Worm (Caenorhabditis elegans) whole organism, L3 larva: Measurements from ENCODE around the gene F17E9.4.

Experiments
- ZK546.5 ChIP-seq: sonication (generic microtip); optimal IDR thresholded peaks from 2 replicates; lab custom pipeline; 2017; ENCODE audit warnings: missing biosample characterization, missing genetic modification characterization
- ama-1 ChIP-seq: fragments of 150-350 bp; optimal IDR thresholded peaks from 2 replicates; lab custom pipeline; 2018
- egl-27 ChIP-seq: sonication (generic microtip); optimal IDR thresholded peaks from 4 replicates; lab custom pipeline; 2017; ENCODE audit warnings: missing biosample characterization, missing genetic modification reagents, missing genetic modification characterization
- lin-15B ChIP-seq: fragments of 150-350 bp; optimal IDR thresholded peaks from 2 replicates; lab custom pipeline; 2014; ENCODE audit warnings: missing biosample characterization, missing genetic modification characterization
- nhr-23 ChIP-seq: fragments of 150-350 bp; optimal IDR thresholded peaks from 2 replicates; lab custom pipeline; 2014; ENCODE audit warnings: missing biosample characterization, missing genetic modification reagents, missing genetic modification characterization
- nhr-237 ChIP-seq: fragments of 150-350 bp; optimal IDR thresholded peaks from 2 replicates; lab custom pipeline; 2014; ENCODE audit warnings: missing biosample characterization, missing genetic modification characterization
- nhr-25 ChIP-seq: sonication (generic microtip); optimal IDR thresholded peaks from 2 replicates; lab custom pipeline; 2017; ENCODE audit warnings: missing biosample characterization, missing genetic modification characterization
- nhr-76 ChIP-seq: fragments of 150-350 bp; sonication (generic microtip); optimal IDR thresholded peaks from 5 replicates; lab custom pipeline; 2014; ENCODE audit warnings: missing biosample characterization, missing genetic modification characterization
- pha-4 ChIP-seq: fragments of 150-350 bp; optimal IDR thresholded peaks from 2 replicates; lab custom pipeline; 2014; ENCODE audit warnings: missing biosample characterization, missing genetic modification reagents, missing genetic modification characterization
- pqm-1 ChIP-seq: fragments of 150-350 bp; optimal IDR thresholded peaks from 2 replicates; lab custom pipeline; 2017; ENCODE audit warnings: missing biosample characterization, missing genetic modification characterization, inconsistent platforms
- zag-1 ChIP-seq: fragments of 150-350 bp; optimal IDR thresholded peaks from 2 replicates; lab custom pipeline; 2014; ENCODE audit warnings: missing biosample characterization, missing genetic modification characterization
- ztf-11 ChIP-seq: fragments of 150-350 bp; optimal IDR thresholded peaks from 2 replicates; lab custom pipeline; 2014; ENCODE audit warnings: missing biosample characterization, missing genetic modification characterization

DNA sequence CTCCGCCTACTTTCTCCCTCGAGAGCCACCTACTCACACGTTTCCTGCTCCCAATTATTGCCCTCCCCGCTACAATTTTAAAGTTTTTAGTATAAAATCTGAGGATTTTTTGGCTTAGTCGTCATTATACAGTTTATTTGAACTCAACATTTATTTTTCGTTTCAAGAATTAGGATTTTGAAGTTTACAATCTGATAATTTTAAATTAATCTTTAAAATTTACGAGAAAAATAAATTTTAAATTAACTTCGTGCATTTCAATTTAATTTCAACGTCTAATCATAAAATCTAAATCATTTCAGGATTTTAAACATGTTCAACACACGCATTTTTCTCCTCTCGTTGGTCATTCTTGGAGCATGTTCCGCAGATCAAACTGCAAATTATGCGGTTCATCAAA, 19.3 kb upstream of the F17E9.4 start, which contains the start of gene F35H10.2:
- TF ChIP-seq nhr-23 (tag; lab: Kevin White, UChicago) (no peak), nhr-237 (tag; lab: Kevin White, UChicago) (no peak), egl-27 (tag; lab: Kevin White, UChicago) (no peak), pha-4 (tag; lab: Kevin White, UChicago) (no peak), nhr-25 (tag; lab: Kevin White, UChicago) (no peak), lin-15B (tag; lab: Kevin White, UChicago) (no peak), nhr-76 (tag; lab: Kevin White, UChicago) (no peak), pqm-1 (no peak), ZK546.5 (tag; lab: Kevin White, UChicago) (no peak), ztf-11 (no peak), zag-1 (tag; lab: Kevin White, UChicago) (no peak), ama-1 (no peak)
